Worm (Caenorhabditis elegans): ENCODE results near the gene F43C9.2.

The F43C9.2 gene

ce11 chrX:4782197-4782596 lies 1.2 kb upstream of the F43C9.2 start, which contains the start of gene hum-10:
TSS of gene hum-10 (minus strand) at chrX:4782297.
- TF ChIP-seq zag-1 (tag; optimal IDR thresholded peaks at IDR 0.05), result no peak
- TF ChIP-seq pag-3 (tag; optimal IDR thresholded peaks at IDR 0.05; ENCODE audit: borderline replicate concordance, insufficient read depth), result no peak
- no peak for TF ChIP-seq ceh-88 (GFP tag; IDR thresholded peaks at IDR 0.05)
- TF ChIP-seq elt-3 (tag; optimal IDR thresholded peaks at IDR 0.05), result no peak
- TF ChIP-seq aly-2 (tag; optimal IDR thresholded peaks at IDR 0.05), result no peak
- no peak for TF ChIP-seq grh-1 (GFP tag; IDR thresholded peaks at IDR 0.05)
- TF ChIP-seq nhr-90 (tag; optimal IDR thresholded peaks at IDR 0.05; ENCODE audit: poor library complexity), result no peak
- TF ChIP-seq unc-86 (tag; optimal IDR thresholded peaks at IDR 0.05), result no peak
- no peak for TF ChIP-seq lin-35 (GFP tag; optimal IDR thresholded peaks at IDR 0.05)
- TF ChIP-seq nhr-28 (tag; optimal IDR thresholded peaks at IDR 0.05), result no peak
- TF ChIP-seq nhr-84 (tag; optimal IDR thresholded peaks at IDR 0.05), result no peak
- TF ChIP-seq lin-39 (tag; optimal IDR thresholded peaks at IDR 0.05), result no peak
- no peak for TF ChIP-seq nhr-12 (tag; optimal IDR thresholded peaks at IDR 0.05)

- TF ChIP-seq egl-13 (tag; optimal IDR thresholded peaks at IDR 0.05), result no peak
- peak; percentile 61 for TF ChIP-seq lin-14 (GFP tag; optimal IDR thresholded peaks at IDR 0.05)
- TF ChIP-seq dsc-1 (tag; optimal IDR thresholded peaks at IDR 0.05), result no peak
- TF ChIP-seq fos-1 (tag; optimal IDR thresholded peaks at IDR 0.05), result no peak
- TF ChIP-seq aha-1 (tag; optimal IDR thresholded peaks at IDR 0.05), result no peak
- no peak for TF ChIP-seq skn-1 (tag; optimal IDR thresholded peaks at IDR 0.05)
These were observed 1.4 kb downstream of the F43C9.2 start for ce11 chrX:4784776-4785175.

- TF ChIP-seq efl-1 (optimal IDR thresholded peaks at IDR 0.05) (no peak), efl-1 (GFP tag; optimal IDR thresholded peaks at IDR 0.05 in 1 of 2) (peak in 1 of 2 experiments; percentile 26), nhr-77 (tag; optimal IDR thresholded peaks at IDR 0.05) (no peak), lin-14 (GFP tag; optimal IDR thresholded peaks at IDR 0.05) (peak; percentile 48), mdl-1 (tag; optimal IDR thresholded peaks at IDR 0.05) (no peak), xbp-1 (tag; optimal IDR thresholded peaks at IDR 0.05) (no peak), grh-1 (GFP tag; IDR thresholded peaks at IDR 0.05) (no peak)
These were observed 4.1 kb downstream of the F43C9.2 start for ce11 chrX:4787525-4787924.

ce11 chrX:4788958-4789357 lies 5.5 kb downstream of the F43C9.2 start:
- TF ChIP-seq unc-86 (tag; optimal IDR thresholded peaks at IDR 0.05) (no peak), nhr-77 (tag; optimal IDR thresholded peaks at IDR 0.05) (peak; percentile 44), lin-35 (GFP tag; optimal IDR thresholded peaks at IDR 0.05) (peak; percentile 13 to 64), unc-30 (tag; optimal IDR thresholded peaks at IDR 0.05) (no peak), ceh-90 (tag; optimal IDR thresholded peaks at IDR 0.05) (no peak), elt-3 (tag; optimal IDR thresholded peaks at IDR 0.05) (peak in 1 of 6 experiments; percentile 16), ztf-4 (tag; optimal IDR thresholded peaks at IDR 0.05) (no peak), hlh-17 (GFP tag; optimal IDR thresholded peaks at IDR 0.05; ENCODE audit: borderline replicate concordance) (no peak), nhr-19 (GFP tag; conservative IDR thresholded peaks at IDR 0.05) (peak; percentile 44), ztf-11 (tag; optimal IDR thresholded peaks at IDR 0.05) (no peak), nhr-76 (tag; optimal IDR thresholded peaks at IDR 0.05) (no peak), aha-1 (tag; optimal IDR thresholded peaks at IDR 0.05) (no peak), jun-1 (tag; optimal IDR thresholded peaks at IDR 0.05) (peak; percentile 38), ceh-63 (GFP tag; optimal IDR thresholded peaks at IDR 0.05) (no peak), lin-39 (tag; optimal IDR thresholded peaks at IDR 0.05) (no peak), ces-1 (GFP tag; optimal IDR thresholded peaks at IDR 0.05) (no peak), nhr-47 (tag; optimal IDR thresholded peaks at IDR 0.05) (peak; percentile 45), mep-1 (tag; optimal IDR thresholded peaks at IDR 0.05) (peak; percentile 57), nhr-71 (tag; optimal IDR thresholded peaks at IDR 0.05) (peak; percentile 62), rnt-1 (tag; optimal IDR thresholded peaks at IDR 0.05) (peak; percentile 65), nhr-11 (tag; optimal IDR thresholded peaks at IDR 0.05) (no peak), nhr-28 (tag; optimal IDR thresholded peaks at IDR 0.05) (no peak), mdl-1 (tag; optimal IDR thresholded peaks at IDR 0.05) (peak in 1 of 2 experiments; percentile 42), C16A3.4 (tag; optimal IDR thresholded peaks at IDR 0.05) (peak; percentile 50), blmp-1 (tag; optimal IDR thresholded peaks at IDR 0.05) (peak; percentile 26), sup-37 (GFP tag; optimal IDR thresholded peaks at IDR 0.05) (no peak), tbx-2 (tag; optimal IDR thresholded peaks at IDR 0.05) (peak; percentile 13), ceh-82 (tag; optimal IDR thresholded peaks at IDR 0.05) (peak in 1 of 3 experiments; percentile 13), nhr-12 (tag; optimal IDR thresholded peaks at IDR 0.05) (no peak), fkh-10 (GFP tag; optimal IDR thresholded peaks at IDR 0.05) (no peak), unc-62 (GFP tag; optimal IDR thresholded peaks at IDR 0.05) (no peak), efl-1 (optimal IDR thresholded peaks at IDR 0.05) (peak in 1 of 2 experiments; percentile 23), efl-1 (GFP tag; optimal IDR thresholded peaks at IDR 0.05 in 1 of 2) (peak in 1 of 2 experiments; percentile 0), unc-130 (tag; optimal IDR thresholded peaks at IDR 0.05) (no peak)

Measured in whole organism, L1 larva.